Fruit fly (Drosophila melanogaster) whole organism, embryonic: ENCODE data around the gene CG12010.
A peak's percentile ranks its signal among the peaks of the same experiment; 100 is the strongest.

Source experiments
- Atf-2 ChIP-seq: fragments of 200-800 bp; sonication (Bioruptor generic); optimal IDR thresholded peaks from 2 replicates; lab custom pipeline; 2016; ENCODE audit warnings: missing biosample characterization, missing genetic modification characterization
- CG12744 ChIP-seq: fragments of 200-800 bp; sonication (Bioruptor generic); optimal IDR thresholded peaks from 2 replicates; lab custom pipeline; 2016; ENCODE audit warnings: missing biosample characterization, missing genetic modification characterization
- CG15269 ChIP-seq: fragments of 200-800 bp; sonication (Bioruptor generic); optimal IDR thresholded peaks from 2 replicates; lab custom pipeline; 2018; ENCODE audit warnings: missing biosample characterization, mild to moderate bottlenecking, missing genetic modification characterization, moderate library complexity
- CG1529 ChIP-seq: fragments of 200-800 bp; sonication (Bioruptor generic); optimal IDR thresholded peaks from 3 replicates; lab custom pipeline; 2018; ENCODE audit warnings: missing biosample characterization, missing genetic modification characterization
- CG15601 ChIP-seq: fragments of 200-800 bp; sonication (Bioruptor generic); optimal IDR thresholded peaks from 3 replicates; lab custom pipeline; 2019; ENCODE audit warnings: missing biosample characterization, mild to moderate bottlenecking, missing genetic modification characterization, moderate library complexity
- CG17328 ChIP-seq: fragments of 200-800 bp; sonication (Bioruptor generic); IDR thresholded peaks from 2 replicates; pipeline ENCODE4 v1.3.6; 2022; ENCODE audit warnings: missing biosample characterization, missing genetic modification characterization
- CG17361 ChIP-seq: fragments of 200-800 bp; sonication (Bioruptor generic); IDR thresholded peaks from 3 replicates; pipeline ENCODE4 v1.3.6; 2022; ENCODE audit warnings: missing biosample characterization, missing genetic modification characterization
- CG1792 ChIP-seq: fragments of 200-800 bp; sonication (Bioruptor generic); optimal IDR thresholded peaks from 2 replicates; lab custom pipeline; 2016; ENCODE audit warnings: missing biosample characterization, missing genetic modification characterization
- CG2116 ChIP-seq: fragments of 200-800 bp; sonication (Bioruptor generic); optimal IDR thresholded peaks from 3 replicates; lab custom pipeline; 2018; ENCODE audit warnings: missing biosample characterization, mild to moderate bottlenecking, missing genetic modification characterization
- CG30431 ChIP-seq: fragments of 200-800 bp; sonication (Bioruptor generic); optimal IDR thresholded peaks from 2 replicates; lab custom pipeline; 2017; ENCODE audit warnings: missing biosample characterization, missing genetic modification characterization
- CG4730 ChIP-seq: fragments of 200-800 bp; sonication (Bioruptor generic); IDR thresholded peaks from 2 replicates; pipeline ENCODE4 v1.3.6; 2022; ENCODE audit warnings: missing biosample characterization, missing genetic modification characterization
- CG6791 ChIP-seq: fragments of 200-800 bp; sonication (Bioruptor generic); IDR thresholded peaks from 3 replicates; pipeline ENCODE4 v1.3.6; 2022; ENCODE audit warnings: missing biosample characterization, missing genetic modification characterization; ENCODE audit not compliant: partially characterized antibody
- CG6854 ChIP-seq: fragments of 200-800 bp; sonication (Bioruptor generic); optimal IDR thresholded peaks from 3 replicates; lab custom pipeline; 2017; ENCODE audit warnings: missing biosample characterization, mild to moderate bottlenecking, missing genetic modification characterization
- CG7556 ChIP-seq: fragments of 200-800 bp; sonication (Bioruptor generic); optimal IDR thresholded peaks from 2 replicates; lab custom pipeline; 2017; ENCODE audit warnings: missing biosample characterization, mild to moderate bottlenecking, missing genetic modification characterization
- CG8359 ChIP-seq: fragments of 200-800 bp; sonication (Bioruptor generic); optimal IDR thresholded peaks from 2 replicates; lab custom pipeline; 2017; ENCODE audit warnings: missing biosample characterization, mild to moderate bottlenecking, missing genetic modification characterization, borderline replicate concordance
- CG9437 ChIP-seq: fragments of 200-800 bp; sonication (Bioruptor generic); optimal IDR thresholded peaks from 2 replicates; lab custom pipeline; 2018; ENCODE audit warnings: missing biosample characterization, mild to moderate bottlenecking, missing genetic modification characterization
- Drgx ChIP-seq: fragments of 200-800 bp; sonication (Bioruptor generic); IDR thresholded peaks from 2 replicates; pipeline ENCODE4 v1.3.6; 2022; ENCODE audit warnings: missing biosample characterization, missing genetic modification characterization
- HLHmδ ChIP-seq: fragments of 200-800 bp; sonication (Bioruptor generic); optimal IDR thresholded peaks from 2 replicates; lab custom pipeline; 2018; ENCODE audit warnings: missing biosample characterization, mild to moderate bottlenecking, missing genetic modification characterization, moderate library complexity
- Hey ChIP-seq: fragments of 200-800 bp; sonication (Bioruptor generic); optimal IDR thresholded peaks from 3 replicates; lab custom pipeline; 2018; ENCODE audit warnings: missing biosample characterization, mild to moderate bottlenecking, missing genetic modification characterization
- Hmr ChIP-seq: fragments of 200-800 bp; sonication (Bioruptor generic); optimal IDR thresholded peaks from 3 replicates; lab custom pipeline; 2017; ENCODE audit warnings: mild to moderate bottlenecking, missing biosample characterization, missing genetic modification reagents, missing genetic modification characterization
- Hr3 ChIP-seq: fragments of 200-800 bp; sonication (Bioruptor generic); optimal IDR thresholded peaks from 3 replicates; lab custom pipeline; 2016; ENCODE audit warnings: missing biosample characterization, missing genetic modification characterization
- Hr39 ChIP-seq: fragments of >200 bp; optimal IDR thresholded peaks from 2 replicates; lab custom pipeline; 2017
- MTF-1 ChIP-seq: fragments of 200-800 bp; sonication (Bioruptor generic); optimal IDR thresholded peaks from 2 replicates; lab custom pipeline; 2018; ENCODE audit warnings: missing biosample characterization, mild to moderate bottlenecking, missing genetic modification characterization, borderline replicate concordance
- NC2β ChIP-seq: fragments of 200-800 bp; sonication (Bioruptor generic); optimal IDR thresholded peaks from 2 replicates; lab custom pipeline; 2016; ENCODE audit warnings: missing biosample characterization, missing genetic modification characterization
- Nf-YB ChIP-seq: fragments of 200-800 bp; sonication (Bioruptor generic); optimal IDR thresholded peaks from 3 replicates; lab custom pipeline; 2019; ENCODE audit warnings: missing biosample characterization, mild to moderate bottlenecking, missing genetic modification characterization, moderate library complexity
- Six4 ChIP-seq: fragments of 200-800 bp; sonication (Bioruptor generic); optimal IDR thresholded peaks from 2 replicates; lab custom pipeline; 2016; ENCODE audit warnings: missing biosample characterization, missing genetic modification characterization
- Ssrp ChIP-seq: fragments of 200-800 bp; sonication (Bioruptor generic); optimal IDR thresholded peaks from 2 replicates; lab custom pipeline; 2018; ENCODE audit warnings: missing biosample characterization, mild to moderate bottlenecking, missing genetic modification characterization, moderate library complexity
- TFAM ChIP-seq: fragments of 200-800 bp; sonication (Bioruptor generic); optimal IDR thresholded peaks from 2 replicates; lab custom pipeline; 2017; ENCODE audit warnings: missing biosample characterization, missing genetic modification characterization, inconsistent platforms
- Trl ChIP-seq, 3 experiments: fragments of >200 bp in 2 of 3; fragments of 200-800 bp in 1 of 3; sonication (Bioruptor generic) in 1 of 3; optimal IDR thresholded peaks; 2 replicates in 1 of 3; 3 replicates in 2 of 3; lab custom pipeline; 2016 to 2017; ENCODE audit warnings: missing biosample characterization in 1 of 3, missing genetic modification characterization in 1 of 3
- YL-1 ChIP-seq: fragments of 200-800 bp; sonication (Bioruptor generic); optimal IDR thresholded peaks from 3 replicates; lab custom pipeline; 2017; ENCODE audit warnings: missing biosample characterization, mild to moderate bottlenecking, missing genetic modification characterization
- crp ChIP-seq, 2 experiments: fragments of 200-800 bp; sonication (Bioruptor generic); optimal IDR thresholded peaks; 2 replicates in 1 of 2; 3 replicates in 1 of 2; lab custom pipeline; 2017; ENCODE audit warnings: missing biosample characterization in 2 of 2, missing genetic modification characterization in 2 of 2, mild to moderate bottlenecking in 1 of 2, moderate library complexity in 1 of 2
- cwo ChIP-seq: fragments of 200-800 bp; sonication (Bioruptor generic); optimal IDR thresholded peaks from 3 replicates; lab custom pipeline; 2017; ENCODE audit warnings: missing biosample characterization, missing genetic modification characterization, mild to moderate bottlenecking, moderate library complexity, missing genetic modification reagents
- gem ChIP-seq: fragments of 200-800 bp; sonication (Bioruptor generic); optimal IDR thresholded peaks from 2 replicates; lab custom pipeline; 2019; ENCODE audit warnings: missing biosample characterization, mild to moderate bottlenecking, missing genetic modification characterization, moderate library complexity
- gfzf ChIP-seq: fragments of 200-800 bp; sonication (Bioruptor generic); optimal IDR thresholded peaks from 2 replicates; lab custom pipeline; 2016; ENCODE audit warnings: missing biosample characterization, mild to moderate bottlenecking, missing genetic modification characterization, moderate library complexity
- lilli ChIP-seq: fragments of 200-800 bp; sonication (Bioruptor generic); optimal IDR thresholded peaks from 3 replicates; lab custom pipeline; 2016; ENCODE audit warnings: missing biosample characterization, missing genetic modification characterization
- maf-S ChIP-seq: fragments of 200-800 bp; sonication (Bioruptor generic); optimal IDR thresholded peaks from 2 replicates; lab custom pipeline; 2016; ENCODE audit warnings: missing biosample characterization, missing genetic modification characterization
- nau ChIP-seq: fragments of 200-800 bp; sonication (Bioruptor generic); optimal IDR thresholded peaks from 3 replicates; lab custom pipeline; 2017; ENCODE audit warnings: missing biosample characterization, mild to moderate bottlenecking, missing genetic modification characterization, missing genetic modification reagents
- nmo ChIP-seq: fragments of 200-800 bp; sonication (Bioruptor generic); optimal IDR thresholded peaks from 2 replicates; lab custom pipeline; 2018; ENCODE audit warnings: missing biosample characterization, mild to moderate bottlenecking, missing genetic modification characterization, moderate library complexity
- org-1 ChIP-seq: fragments of 200-800 bp; sonication (Bioruptor generic); optimal IDR thresholded peaks from 2 replicates; lab custom pipeline; 2017; ENCODE audit warnings: missing biosample characterization, missing genetic modification characterization
- pan ChIP-seq, 4 experiments: fragments of >200 bp in 3 of 4; fragments of 200-800 bp in 1 of 4; sonication (Bioruptor generic) in 1 of 4; optimal IDR thresholded peaks in 3 of 4; IDR thresholded peaks in 1 of 4; 2 replicates each; pipeline versions ENCODE4 v1.3.6 to Lab custom; 2017 to 2022; ENCODE audit warnings: missing biosample characterization in 2 of 4, missing genetic modification characterization in 2 of 4, mixed read lengths in 1 of 4
- pb ChIP-seq: fragments of 200-800 bp; sonication (Bioruptor generic); optimal IDR thresholded peaks from 3 replicates; lab custom pipeline; 2016; ENCODE audit warnings: missing biosample characterization, missing genetic modification characterization
- phol ChIP-seq: fragments of 200-800 bp; sonication (Bioruptor generic); optimal IDR thresholded peaks from 3 replicates; lab custom pipeline; 2018; ENCODE audit warnings: missing biosample characterization, mild to moderate bottlenecking, missing genetic modification characterization, moderate library complexity
- prd ChIP-seq, 3 experiments: fragments of >200 bp in 2 of 3; fragments of 200-800 bp in 1 of 3; sonication (Bioruptor generic) in 1 of 3; optimal IDR thresholded peaks in 2 of 3; IDR thresholded peaks in 1 of 3; 2 replicates in 2 of 3; 3 replicates in 1 of 3; pipeline versions ENCODE4 v1.3.6 to Lab custom; 2017 to 2022; ENCODE audit warnings: missing biosample characterization in 1 of 3, missing genetic modification characterization in 1 of 3
- repo ChIP-seq: fragments of 200-800 bp; sonication (Bioruptor generic); optimal IDR thresholded peaks from 2 replicates; lab custom pipeline; 2016; ENCODE audit warnings: missing biosample characterization, missing genetic modification characterization
- shn ChIP-seq: fragments of 200-800 bp; sonication (Bioruptor generic); optimal IDR thresholded peaks from 3 replicates; lab custom pipeline; 2016; ENCODE audit warnings: missing biosample characterization, missing genetic modification characterization
- tx ChIP-seq: fragments of 200-800 bp; sonication (Bioruptor generic); optimal IDR thresholded peaks from 2 replicates; lab custom pipeline; 2016; ENCODE audit warnings: missing biosample characterization, missing genetic modification characterization
- vfl ChIP-seq: fragments of 200-800 bp; sonication (Bioruptor generic); optimal IDR thresholded peaks from 2 replicates; lab custom pipeline; 2016; ENCODE audit warnings: missing biosample characterization, missing genetic modification characterization
- zfh1 ChIP-seq: fragments of 200-800 bp; sonication (Bioruptor generic); IDR thresholded peaks from 3 replicates; pipeline ENCODE4 v1.3.6; 2022; ENCODE audit warnings: missing biosample characterization, missing genetic modification characterization

Gene CG12010

DNA sequence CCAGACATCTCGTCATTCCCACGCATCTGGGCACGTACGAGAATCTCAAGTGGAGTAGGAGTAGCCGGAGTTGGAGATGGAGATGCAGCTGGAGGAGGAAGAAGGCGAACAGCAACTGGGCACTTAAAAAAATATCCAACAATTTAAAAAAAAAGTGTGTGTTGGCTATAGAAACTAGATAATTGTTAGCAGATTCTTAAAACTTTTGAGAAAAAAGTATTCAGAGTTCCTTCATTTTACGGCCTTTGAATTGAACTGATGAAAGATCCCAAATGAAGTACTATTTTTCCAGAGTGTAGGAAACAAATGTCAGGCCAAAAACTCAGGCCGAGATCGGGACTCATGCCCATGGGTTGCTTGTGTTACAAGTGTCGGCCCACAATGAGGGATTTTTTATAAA is 17.8 kb downstream of the CG12010 start (continued):
- TF ChIP-seq phol (peak; percentile 20), zfh1 (peak; percentile 7; the same call in 1 of the 3 replicates), org-1 (no peak), Hmr (GFP tag; lab: Kevin White, UChicago) (no peak), prd (optimal IDR thresholded peaks at IDR 0.05; lab: Kevin White, UChicago) (no peak), prd (GFP tag; IDR thresholded peaks at IDR 0.05; lab: Robert Waterston, UW) (peak; percentile 17; the same call in 1 of the 3 replicates), Drgx (peak; percentile 45; the same call in 1 of the 2 replicates), CG4730 (no peak), repo (GFP tag; lab: Kevin White, UChicago) (no peak), CG8359 (GFP tag; lab: Kevin White, UChicago) (no peak), MTF-1 (GFP tag; lab: Kevin White, UChicago) (no peak), shn (no peak), CG15601 (tag; lab: Kevin White, UChicago) (peak; percentile 34), Atf-2 (peak; percentile 13), gem (tag; lab: Kevin White, UChicago) (peak; percentile 43), CG6854 (no peak), CG6791 (GFP tag; lab: Robert Waterston, UW) (no peak), Hey (tag; lab: Kevin White, UChicago) (no peak), pb (GFP tag; lab: Kevin White, UChicago) (no peak), Hr39 (lab: Kevin White, UChicago) (no peak), CG30431 (GFP tag; lab: Kevin White, UChicago) (peak; percentile 5), Hr3 (no peak), crp (GFP tag; optimal IDR thresholded peaks at IDR 0.05; lab: Kevin White, UChicago) (no peak), nmo (GFP tag; lab: Kevin White, UChicago) (peak; percentile 38), YL-1 (GFP tag; lab: Kevin White, UChicago) (no peak), CG1529 (GFP tag; lab: Kevin White, UChicago) (peak; percentile 25), CG17361 (0 out of 3 replicates have a peak, but pooled peaks have one; percentile 40), CG12744 (no peak), CG9437 (GFP tag; lab: Kevin White, UChicago) (no peak), HLHmδ (GFP tag; lab: Kevin White, UChicago) (no peak), pan (optimal IDR thresholded peaks at IDR 0.05; lab: Kevin White, UChicago) (no peak), pan (GFP tag; optimal IDR thresholded peaks at IDR 0.05 in 1 of 2, IDR thresholded peaks at IDR 0.05 in 1 of 2) (no peak)

DNA sequence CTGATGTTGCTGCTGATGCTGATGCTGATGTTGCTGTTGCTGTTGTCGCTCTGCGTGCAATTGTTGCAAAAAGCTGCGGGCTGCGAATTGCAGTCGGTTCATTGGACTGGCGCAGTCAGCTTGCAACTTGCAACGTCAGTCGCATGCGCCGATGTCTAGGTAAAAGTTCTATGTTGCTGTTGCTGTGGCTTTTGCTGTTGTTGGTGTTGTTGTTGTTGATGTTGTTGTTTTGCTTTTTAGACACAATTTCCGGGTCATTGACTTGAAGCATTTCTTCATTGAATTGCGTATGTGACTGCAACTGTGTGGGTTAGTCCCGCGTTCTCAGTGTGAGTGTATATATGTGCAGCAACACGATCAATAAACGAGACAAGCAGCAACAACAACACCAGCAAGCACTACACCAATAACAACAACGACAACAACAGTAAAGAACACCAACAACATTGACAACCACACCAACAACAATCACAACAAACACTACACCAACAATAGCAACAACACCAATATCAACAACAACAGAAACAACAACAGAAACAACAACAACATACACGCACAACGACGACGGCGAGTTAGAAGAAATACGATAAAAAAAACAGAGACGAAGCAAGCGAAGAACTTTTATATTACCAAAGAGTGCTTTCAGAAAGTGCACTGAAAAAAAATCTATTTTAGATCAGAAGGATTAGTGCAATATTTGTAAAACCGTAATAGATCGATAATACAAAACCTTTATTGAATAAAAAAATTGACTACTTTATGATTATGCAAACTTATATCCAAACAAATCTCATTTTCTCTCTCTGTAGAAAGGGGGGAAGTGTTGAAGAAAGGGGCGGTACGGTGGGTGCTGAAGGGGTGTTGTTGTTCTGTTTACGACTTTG is 20.1 kb downstream of the CG12010 start:
- TF ChIP-seq Nf-YB (GFP tag; lab: Kevin White, UChicago) (peak; percentile 76), tx (GFP tag; lab: Kevin White, UChicago) (no peak), cwo (GFP tag; lab: Kevin White, UChicago) (no peak), lilli (GFP tag; lab: Kevin White, UChicago) (no peak), Hmr (GFP tag; lab: Kevin White, UChicago) (no peak), vfl (GFP tag; lab: Kevin White, UChicago) (no peak), nau (GFP tag; lab: Kevin White, UChicago) (peak; percentile 34), TFAM (GFP tag; lab: Kevin White, UChicago) (no peak), Ssrp (no peak), CG17328 (GFP tag; lab: Robert Waterston, UW) (peak; percentile 93), CG15269 (tag; lab: Kevin White, UChicago) (no peak), Trl (optimal IDR thresholded peaks at IDR 0.05; lab: Kevin White, UChicago) (no peak), Trl (GFP tag; optimal IDR thresholded peaks at IDR 0.05; lab: Kevin White, UChicago) (no peak), gfzf (GFP tag; lab: Kevin White, UChicago) (peak; percentile 13), CG2116 (GFP tag; lab: Kevin White, UChicago) (peak; percentile 50), CG1792 (GFP tag; lab: Kevin White, UChicago) (peak; percentile 80), Six4 (GFP tag; lab: Kevin White, UChicago) (peak; percentile 70), maf-S (GFP tag; lab: Kevin White, UChicago) (no peak), NC2β (no peak), CG7556 (peak; percentile 86)
